Worm (Caenorhabditis elegans): ENCODE data around the gene C49H3.6.

DNA sequence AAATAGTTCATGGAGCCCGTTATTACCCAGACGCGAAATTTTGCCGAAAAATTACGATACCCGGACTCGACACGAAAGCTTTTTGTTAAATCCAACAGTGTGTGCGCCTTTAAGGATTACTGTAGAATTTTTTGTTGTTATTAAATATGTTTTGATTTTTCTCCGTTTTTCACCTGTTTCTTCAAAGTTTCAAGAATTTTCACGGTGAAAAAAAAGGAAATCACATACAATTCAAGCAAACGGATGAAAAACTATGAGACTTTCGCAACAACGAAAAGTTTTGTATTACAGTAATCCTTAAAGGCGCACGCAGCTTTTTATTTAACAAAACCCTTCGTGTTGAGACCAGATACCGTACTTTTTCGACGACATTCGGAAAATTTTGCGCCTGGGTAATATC is 50.5 kb downstream of the C49H3.6 start:
- TF ChIP-seq dve-1 (tag; optimal IDR thresholded peaks at IDR 0.05) (no peak), ahr-1 (tag; optimal IDR thresholded peaks at IDR 0.05) (no peak), ama-1 (optimal IDR thresholded peaks at IDR 0.05) (no peak), T23F11.4 (GFP tag; optimal IDR thresholded peaks at IDR 0.05) (no peak), elt-4 (tag; optimal IDR thresholded peaks at IDR 0.05) (no peak), pqm-1 (tag; optimal IDR thresholded peaks at IDR 0.05) (no peak), pha-4 (tag; optimal IDR thresholded peaks at IDR 0.05) (no peak), nhr-11 (tag; optimal IDR thresholded peaks at IDR 0.05) (no peak)

Measured in whole organism, late embryonic.